Worm (Caenorhabditis elegans): ENCODE results near the gene K09C8.2.

Gene K09C8.2

DNA sequence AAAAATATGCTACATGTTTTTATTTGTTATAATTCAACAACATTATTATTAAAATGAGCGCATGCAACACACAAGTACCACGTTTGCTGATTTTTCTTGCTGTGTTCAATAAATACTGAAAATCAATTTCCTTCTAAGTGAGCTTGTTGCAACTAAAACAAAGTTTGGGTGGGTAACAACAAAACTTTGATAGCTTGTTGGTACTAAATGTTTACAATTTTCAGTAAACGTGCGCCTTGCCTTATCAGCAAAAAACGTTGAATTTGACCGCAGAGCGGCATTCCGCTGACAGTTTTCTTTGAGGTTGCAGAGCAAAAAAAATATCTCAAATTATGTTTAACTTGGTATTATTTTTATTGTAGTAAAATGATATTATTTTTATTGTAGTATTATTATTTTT, 22.1 kb downstream of the K09C8.2 start (continued):
- TF ChIP-seq zfp-3 (GFP tag; conservative IDR thresholded peaks at IDR 0.05) (no peak), ceh-28 (tag; optimal IDR thresholded peaks at IDR 0.05) (no peak), daf-12 (tag; optimal IDR thresholded peaks at IDR 0.05) (no peak), tra-1 (GFP tag; IDR thresholded peaks at IDR 0.05) (no peak), daf-16 (GFP tag; optimal IDR thresholded peaks at IDR 0.05) (peak in 1 of 2 experiments; percentile 25), daf-16 (tag; optimal IDR thresholded peaks at IDR 0.05) (peak; percentile 87), lin-13 (GFP tag; optimal IDR thresholded peaks at IDR 0.05) (no peak), F10B5.3 (tag; optimal IDR thresholded peaks at IDR 0.05) (no peak)

DNA sequence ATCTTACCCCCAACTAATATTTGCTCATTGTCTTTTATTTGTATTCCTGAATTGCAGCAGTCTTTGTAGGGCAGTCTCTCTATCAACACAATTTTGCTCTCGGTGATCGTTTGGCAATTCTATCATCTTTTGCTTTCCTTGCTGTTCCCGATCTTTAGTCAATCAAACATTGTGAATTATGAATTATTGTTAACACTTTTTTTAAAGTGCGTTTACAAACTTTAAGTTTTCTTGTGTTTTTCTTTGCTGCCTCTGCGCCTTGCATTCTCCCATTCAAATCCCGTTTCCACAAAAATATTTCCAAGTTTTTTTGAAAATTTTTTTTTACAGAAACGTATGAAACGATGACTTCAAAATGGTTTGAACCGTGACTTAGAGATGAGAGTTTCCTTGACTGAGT, 22.8 kb downstream of the K09C8.2 start, which contains the start of gene ver-4:
Gene ver-4, plus strand, starts transcription at position 301 of the 400 bp plus-strand sequence.
- TF ChIP-seq hif-1 (tag; optimal IDR thresholded peaks at IDR 0.05): no peak
- no peak for TF ChIP-seq ZK546.5 (tag; optimal IDR thresholded peaks at IDR 0.05)
- peak; percentile 34 for TF ChIP-seq aha-1 (tag)
- TF ChIP-seq lin-15B (tag; optimal IDR thresholded peaks at IDR 0.05): no peak
- TF ChIP-seq ZK337.2 (GFP tag; IDR thresholded peaks at IDR 0.05): no peak

DNA sequence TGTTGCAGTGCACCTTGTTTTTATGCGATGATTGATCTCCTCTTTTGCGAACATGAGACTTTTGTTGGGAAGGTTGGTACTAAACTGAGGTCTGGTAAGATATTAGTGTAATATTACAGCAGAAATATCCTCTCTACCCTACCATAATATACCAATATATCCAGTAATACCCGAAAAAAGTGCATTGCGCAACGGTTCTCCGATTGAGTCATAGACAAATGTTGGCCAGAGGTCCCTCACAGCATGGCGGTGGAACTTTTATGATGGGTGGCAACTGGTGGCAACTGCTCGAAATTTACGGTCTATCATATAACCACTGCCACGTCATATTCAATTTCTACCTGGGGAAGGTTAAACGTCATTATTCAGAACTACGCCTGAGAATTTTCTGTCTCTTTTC, 30.1 kb downstream of the K09C8.2 start:
- TF ChIP-seq set-16 (GFP tag; IDR thresholded peaks at IDR 0.05) (no peak), ceh-28 (tag; optimal IDR thresholded peaks at IDR 0.05) (no peak)

DNA sequence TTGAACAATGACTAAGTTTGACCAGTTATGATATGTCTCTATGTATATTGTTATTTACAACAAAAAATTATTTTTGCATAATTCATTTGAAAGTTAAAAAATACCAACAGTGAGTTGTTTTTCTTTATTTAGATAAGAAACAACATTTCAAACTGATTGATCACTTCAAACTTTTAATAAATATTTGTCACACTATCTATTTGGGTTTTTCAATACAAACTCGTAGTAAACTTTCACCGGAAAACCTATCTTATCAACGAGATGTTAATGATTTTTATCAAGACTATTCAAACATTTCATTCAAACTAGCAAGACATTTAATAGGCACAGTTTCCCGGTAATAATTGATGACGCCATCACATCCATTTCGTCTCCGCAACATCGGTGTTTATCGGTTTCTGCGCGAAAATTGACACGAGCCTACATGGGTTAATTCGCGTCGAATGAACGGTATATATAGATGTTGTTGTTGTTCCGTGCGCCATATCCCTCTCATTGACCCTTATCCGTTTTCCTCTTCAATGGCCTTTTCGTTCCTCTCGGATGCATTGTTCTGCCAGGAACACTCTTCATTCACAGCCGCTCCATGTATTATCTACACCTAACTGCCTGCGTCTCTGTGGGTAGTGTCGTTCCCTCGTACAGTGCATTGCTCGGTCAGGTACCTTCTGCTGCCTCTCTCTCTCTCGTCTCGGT, 31.1 kb downstream of the K09C8.2 start:
- TF ChIP-seq hif-1 (tag; optimal IDR thresholded peaks at IDR 0.05) (no peak), T26A8.4 (GFP tag; IDR thresholded peaks at IDR 0.05) (no peak), nhr-237 (tag; optimal IDR thresholded peaks at IDR 0.05) (no peak), D1046.2 (GFP tag; IDR thresholded peaks at IDR 0.05) (no peak), hlh-11 (tag; optimal IDR thresholded peaks at IDR 0.05) (peak; percentile 48), skn-1 (tag; optimal IDR thresholded peaks at IDR 0.05) (no peak), set-16 (GFP tag; IDR thresholded peaks at IDR 0.05) (no peak), nhr-28 (tag; optimal IDR thresholded peaks at IDR 0.05) (peak; percentile 7), cey-2 (tag; optimal IDR thresholded peaks at IDR 0.05; ENCODE audit: borderline replicate concordance, insufficient read depth) (no peak), zip-11 (GFP tag; IDR thresholded peaks at IDR 0.05) (no peak), nhr-11 (tag; optimal IDR thresholded peaks at IDR 0.05) (no peak), unc-130 (GFP tag; optimal IDR thresholded peaks at IDR 0.05) (no peak), T20F7.1 (GFP tag; optimal IDR thresholded peaks at IDR 0.05) (no peak), daf-16 (GFP tag; optimal IDR thresholded peaks at IDR 0.05) (no peak), daf-16 (tag; optimal IDR thresholded peaks at IDR 0.05) (peak; percentile 88), aly-2 (tag; optimal IDR thresholded peaks at IDR 0.05) (no peak), ceh-20 (GFP tag; IDR thresholded peaks at IDR 0.05) (no peak), attf-4 (tag; optimal IDR thresholded peaks at IDR 0.05) (no peak), dmd-9 (GFP tag; IDR thresholded peaks at IDR 0.05) (no peak), nhr-42 (GFP tag; IDR thresholded peaks at IDR 0.05) (no peak), aha-1 (tag) (peak; percentile 74), dpl-1 (GFP tag; optimal IDR thresholded peaks at IDR 0.05) (no peak), ztf-7 (tag; optimal IDR thresholded peaks at IDR 0.05) (no peak), nhr-48 (tag; optimal IDR thresholded peaks at IDR 0.05) (no peak), lin-15B (tag; optimal IDR thresholded peaks at IDR 0.05) (no peak), tag-97 (GFP tag; IDR thresholded peaks at IDR 0.05) (0 out of 2 replicates have a peak, but pooled peaks have one; percentile 29), dmd-6 (GFP tag; IDR thresholded peaks at IDR 0.05) (peak; percentile 20; the same call in 1 of the 2 replicates), dve-1 (tag; optimal IDR thresholded peaks at IDR 0.05; ENCODE audit: insufficient read depth) (peak; percentile 29), sdz-12 (GFP tag; optimal IDR thresholded peaks at IDR 0.05) (no peak), vab-7 (GFP tag; IDR thresholded peaks at IDR 0.05) (no peak), F37D6.2 (tag; optimal IDR thresholded peaks at IDR 0.05) (no peak), lin-38 (GFP tag; IDR thresholded peaks at IDR 0.05) (no peak), madf-9 (GFP tag; conservative IDR thresholded peaks at IDR 0.05) (no peak), madf-5 (GFP tag; IDR thresholded peaks at IDR 0.05) (no peak), php-3 (GFP tag; IDR thresholded peaks at IDR 0.05) (peak; percentile 68), hmg-1.1 (GFP tag; IDR thresholded peaks at IDR 0.05) (peak; percentile 42; the same call in 1 of the 2 replicates), tra-1 (GFP tag; IDR thresholded peaks at IDR 0.05) (no peak)

Data from whole organism, L4 larva.